Fruit fly (Drosophila melanogaster) whole organism, embryonic: ENCODE data around the gene CG13876.

Experiments
- ATbp ChIP-seq: fragments of 200-800 bp; sonication (Bioruptor generic); optimal IDR thresholded peaks from 2 replicates; lab custom pipeline; 2017; ENCODE audit warnings: missing biosample characterization, mild to moderate bottlenecking, missing genetic modification characterization, missing genetic modification reagents
- Atf6 ChIP-seq: fragments of 200-800 bp; sonication (Bioruptor generic); IDR thresholded peaks from 2 replicates; pipeline ENCODE4 v1.3.6; 2022; ENCODE audit warnings: missing biosample characterization, missing genetic modification characterization
- CG11398 ChIP-seq: fragments of 200-800 bp; sonication (Bioruptor generic); optimal IDR thresholded peaks from 2 replicates; lab custom pipeline; 2016; ENCODE audit warnings: missing biosample characterization, missing genetic modification characterization
- CG12155 ChIP-seq: fragments of 200-800 bp; sonication (Bioruptor generic); optimal IDR thresholded peaks from 3 replicates; lab custom pipeline; 2016; ENCODE audit warnings: missing biosample characterization, missing genetic modification characterization
- CG12769 ChIP-seq: fragments of 200-800 bp; sonication (Bioruptor generic); optimal IDR thresholded peaks from 2 replicates; lab custom pipeline; 2019; ENCODE audit warnings: missing biosample characterization, mild to moderate bottlenecking, missing genetic modification characterization, moderate library complexity
- CG13894 ChIP-seq: fragments of 200-800 bp; sonication (Bioruptor generic); optimal IDR thresholded peaks from 3 replicates; lab custom pipeline; 2018; ENCODE audit warnings: missing biosample characterization, mild to moderate bottlenecking, missing genetic modification characterization, moderate library complexity
- CG14014 ChIP-seq: fragments of 200-800 bp; sonication (Bioruptor generic); IDR thresholded peaks from 2 replicates; pipeline ENCODE4 v1.3.6; 2022; ENCODE audit warnings: missing biosample characterization, missing genetic modification characterization
- CG17385 ChIP-seq: fragments of 200-800 bp; sonication (Bioruptor generic); optimal IDR thresholded peaks from 3 replicates; lab custom pipeline; 2018; ENCODE audit warnings: missing biosample characterization, mild to moderate bottlenecking, missing genetic modification characterization
- CG1792 ChIP-seq: fragments of 200-800 bp; sonication (Bioruptor generic); optimal IDR thresholded peaks from 2 replicates; lab custom pipeline; 2016; ENCODE audit warnings: missing biosample characterization, missing genetic modification characterization
- CG4820 ChIP-seq: fragments of 200-800 bp; sonication (Bioruptor generic); optimal IDR thresholded peaks from 3 replicates; lab custom pipeline; 2016; ENCODE audit warnings: missing biosample characterization, missing genetic modification characterization
- CG6254 ChIP-seq: fragments of 200-800 bp; sonication (Bioruptor generic); optimal IDR thresholded peaks from 3 replicates; lab custom pipeline; 2017; ENCODE audit warnings: mild to moderate bottlenecking, missing biosample characterization, missing genetic modification reagents, missing genetic modification characterization
- CG6272 ChIP-seq: fragments of 200-800 bp; sonication (Bioruptor generic); IDR thresholded peaks from 2 replicates; pipeline ENCODE4 v1.3.6; 2022; ENCODE audit warnings: missing biosample characterization, missing genetic modification characterization
- CG8281 ChIP-seq: fragments of 200-800 bp; sonication (Bioruptor generic); optimal IDR thresholded peaks from 2 replicates; lab custom pipeline; 2018; ENCODE audit warnings: missing biosample characterization, mild to moderate bottlenecking, missing genetic modification characterization, moderate library complexity
- CG9609 ChIP-seq: fragments of 200-800 bp; sonication (Bioruptor generic); optimal IDR thresholded peaks from 3 replicates; lab custom pipeline; 2016; ENCODE audit warnings: missing biosample characterization, missing genetic modification characterization
- Deaf1 ChIP-seq: fragments of 200-800 bp; optimal IDR thresholded peaks from 3 replicates; lab custom pipeline; 2019; ENCODE audit warnings: missing biosample characterization, mild to moderate bottlenecking, missing genetic modification characterization, moderate library complexity
- Fer2 ChIP-seq: fragments of 200-800 bp; sonication (Bioruptor generic); optimal IDR thresholded peaks from 2 replicates; lab custom pipeline; 2018; ENCODE audit warnings: missing biosample characterization, mild to moderate bottlenecking, missing genetic modification characterization, moderate library complexity
- Fer3 ChIP-seq: fragments of 200-800 bp; sonication (Bioruptor generic); optimal IDR thresholded peaks from 2 replicates; lab custom pipeline; 2018; ENCODE audit warnings: missing biosample characterization, mild to moderate bottlenecking, missing genetic modification characterization, moderate library complexity
- Hr51 ChIP-seq, 2 experiments: fragments of 200-800 bp; sonication (Bioruptor generic); optimal IDR thresholded peaks; 2 replicates in 1 of 2; 3 replicates in 1 of 2; lab custom pipeline; 2016 to 2018; ENCODE audit warnings: missing biosample characterization in 2 of 2, missing genetic modification characterization in 2 of 2, mild to moderate bottlenecking in 1 of 2, moderate library complexity in 1 of 2
- Jarid2 ChIP-seq: fragments of 200-800 bp; sonication (Bioruptor generic); optimal IDR thresholded peaks from 3 replicates; lab custom pipeline; 2017; ENCODE audit warnings: mild to moderate bottlenecking, missing biosample characterization, missing genetic modification reagents, missing genetic modification characterization
- Kr ChIP-seq: fragments of 200-800 bp; sonication (Bioruptor generic); optimal IDR thresholded peaks from 2 replicates; lab custom pipeline; 2017; ENCODE audit warnings: missing biosample characterization, mild to moderate bottlenecking, missing genetic modification characterization
- Med ChIP-seq: fragments of 200-800 bp; sonication (Bioruptor generic); peaks from one replicate; lab custom pipeline; 2016; ENCODE audit warnings: missing biosample characterization, missing genetic modification characterization, mild to moderate bottlenecking, inconsistent platforms, moderate library complexity
- NFAT ChIP-seq: fragments of 200-800 bp; sonication (Bioruptor generic); IDR thresholded peaks from 2 replicates; pipeline ENCODE4 v1.3.6; 2022; ENCODE audit warnings: missing biosample characterization, missing genetic modification characterization
- Neu2 ChIP-seq: fragments of 200-800 bp; sonication (Bioruptor generic); optimal IDR thresholded peaks from 3 replicates; lab custom pipeline; 2016; ENCODE audit warnings: missing biosample characterization, missing genetic modification characterization, borderline replicate concordance
- Pdp1 ChIP-seq, 2 experiments: fragments of 200-800 bp; sonication (Bioruptor generic); optimal IDR thresholded peaks; 3 replicates each; lab custom pipeline; 2016; ENCODE audit warnings: missing biosample characterization in 2 of 2, missing genetic modification characterization in 2 of 2, mild to moderate bottlenecking in 1 of 2, moderate library complexity in 1 of 2
- Tbp ChIP-seq: fragments of >200 bp; optimal IDR thresholded peaks from 2 replicates; lab custom pipeline; 2018; ENCODE audit warnings: missing biosample characterization, missing genetic modification characterization
- Trl ChIP-seq, 3 experiments: fragments of >200 bp in 2 of 3; fragments of 200-800 bp in 1 of 3; sonication (Bioruptor generic) in 1 of 3; optimal IDR thresholded peaks; 2 replicates in 1 of 3; 3 replicates in 2 of 3; lab custom pipeline; 2016 to 2017; ENCODE audit warnings: missing biosample characterization in 1 of 3, missing genetic modification characterization in 1 of 3
- YL-1 ChIP-seq: fragments of 200-800 bp; sonication (Bioruptor generic); optimal IDR thresholded peaks from 3 replicates; lab custom pipeline; 2017; ENCODE audit warnings: missing biosample characterization, mild to moderate bottlenecking, missing genetic modification characterization
- ac ChIP-seq: fragments of 200-800 bp; sonication (Bioruptor generic); optimal IDR thresholded peaks from 3 replicates; lab custom pipeline; 2017; ENCODE audit warnings: missing biosample characterization, mild to moderate bottlenecking, missing genetic modification characterization
- amos ChIP-seq: fragments of 200-800 bp; sonication (Bioruptor generic); IDR thresholded peaks from 2 replicates; pipeline ENCODE4 v1.3.6; 2022; ENCODE audit warnings: missing biosample characterization, missing genetic modification characterization; ENCODE audit not compliant: partially characterized antibody
- cato ChIP-seq: fragments of 200-800 bp; sonication (Bioruptor generic); optimal IDR thresholded peaks from 2 replicates; lab custom pipeline; 2016; ENCODE audit warnings: missing biosample characterization, missing genetic modification characterization, borderline replicate concordance
- chn ChIP-seq: fragments of 200-800 bp; sonication (Bioruptor generic); optimal IDR thresholded peaks from 2 replicates; lab custom pipeline; 2016; ENCODE audit warnings: missing biosample characterization, missing genetic modification characterization
- crc ChIP-seq: fragments of 200-800 bp; sonication (Bioruptor generic); optimal IDR thresholded peaks from 2 replicates; lab custom pipeline; 2016; ENCODE audit warnings: missing biosample characterization, missing genetic modification characterization
- fd3F ChIP-seq: fragments of 200-800 bp; sonication (Bioruptor generic); optimal IDR thresholded peaks from 2 replicates; lab custom pipeline; 2018; ENCODE audit warnings: missing biosample characterization, mild to moderate bottlenecking, missing genetic modification characterization, moderate library complexity
- fd64A ChIP-seq: fragments of 200-800 bp; sonication (Bioruptor generic); optimal IDR thresholded peaks from 3 replicates; lab custom pipeline; 2018; ENCODE audit warnings: missing biosample characterization, mild to moderate bottlenecking, missing genetic modification characterization
- kni ChIP-seq: fragments of 200-800 bp; sonication (Bioruptor generic); optimal IDR thresholded peaks from 3 replicates; lab custom pipeline; 2017; ENCODE audit warnings: mild to moderate bottlenecking, missing biosample characterization, missing genetic modification reagents, missing genetic modification characterization
- lbe ChIP-seq: fragments of 200-800 bp; sonication (Bioruptor generic); optimal IDR thresholded peaks from 2 replicates; lab custom pipeline; 2016; ENCODE audit warnings: missing biosample characterization, mild to moderate bottlenecking, missing genetic modification characterization
- nau ChIP-seq: fragments of 200-800 bp; sonication (Bioruptor generic); optimal IDR thresholded peaks from 3 replicates; lab custom pipeline; 2017; ENCODE audit warnings: missing biosample characterization, mild to moderate bottlenecking, missing genetic modification characterization, missing genetic modification reagents
- nmo ChIP-seq: fragments of 200-800 bp; sonication (Bioruptor generic); optimal IDR thresholded peaks from 2 replicates; lab custom pipeline; 2018; ENCODE audit warnings: missing biosample characterization, mild to moderate bottlenecking, missing genetic modification characterization, moderate library complexity
- nom ChIP-seq: fragments of 200-800 bp; sonication (Bioruptor generic); optimal IDR thresholded peaks from 2 replicates; lab custom pipeline; 2017; ENCODE audit warnings: missing biosample characterization, missing genetic modification characterization, mild to moderate bottlenecking, moderate library complexity, missing genetic modification reagents
- onecut ChIP-seq: fragments of 200-800 bp; sonication (Bioruptor generic); IDR thresholded peaks from 2 replicates; pipeline ENCODE4 v1.3.6; 2022; ENCODE audit warnings: missing biosample characterization, missing genetic modification characterization
- org-1 ChIP-seq: fragments of 200-800 bp; sonication (Bioruptor generic); optimal IDR thresholded peaks from 2 replicates; lab custom pipeline; 2017; ENCODE audit warnings: missing biosample characterization, missing genetic modification characterization
- pho ChIP-seq: fragments of 200-800 bp; sonication (Bioruptor generic); optimal IDR thresholded peaks from 2 replicates; lab custom pipeline; 2016; ENCODE audit warnings: missing biosample characterization, missing genetic modification characterization
- pros ChIP-seq: fragments of 200-800 bp; sonication (Bioruptor generic); optimal IDR thresholded peaks from 3 replicates; lab custom pipeline; 2019; ENCODE audit warnings: missing biosample characterization, mild to moderate bottlenecking, missing genetic modification characterization, moderate library complexity
- schlank ChIP-seq: fragments of 200-800 bp; sonication (Bioruptor generic); optimal IDR thresholded peaks from 2 replicates; lab custom pipeline; 2018; ENCODE audit warnings: missing biosample characterization, mild to moderate bottlenecking, missing genetic modification characterization
- sens ChIP-seq: fragments of 200-800 bp; sonication (Bioruptor generic); peaks from one replicate; lab custom pipeline; 2016; ENCODE audit warnings: missing biosample characterization, missing genetic modification characterization
- sens-2 ChIP-seq: fragments of 200-800 bp; sonication (Bioruptor generic); IDR thresholded peaks from 2 replicates; pipeline ENCODE4 v1.3.6; 2022; ENCODE audit warnings: missing biosample characterization, missing genetic modification characterization
- seq ChIP-seq: fragments of 200-800 bp; sonication (Bioruptor generic); IDR thresholded peaks from 2 replicates; pipeline ENCODE4 v1.3.6; 2022; ENCODE audit warnings: missing biosample characterization, missing genetic modification characterization
- sim ChIP-seq: fragments of 200-800 bp; sonication (Bioruptor generic); IDR thresholded peaks from 2 replicates; pipeline ENCODE4 v1.3.6; 2022; ENCODE audit warnings: missing biosample characterization, missing genetic modification characterization
- tap ChIP-seq: fragments of 200-800 bp; optimal IDR thresholded peaks from 3 replicates; lab custom pipeline; 2019; ENCODE audit warnings: missing biosample characterization, mild to moderate bottlenecking, missing genetic modification characterization, moderate library complexity
- z ChIP-seq: fragments of 200-800 bp; sonication (Bioruptor generic); IDR thresholded peaks from 3 replicates; pipeline ENCODE4 v1.3.6; 2022; ENCODE audit warnings: missing biosample characterization, missing genetic modification characterization

The CG13876 gene

dm6 chr3L:178445-178844 lies 27.5 kb upstream of the CG13876 start (continued):
- no peak for TF ChIP-seq Fer3 (tag; lab: Kevin White, UChicago)
- TF ChIP-seq amos, result no peak; the same call in 1 of the 2 replicates
- TF ChIP-seq cato, result no peak
- no peak for TF ChIP-seq fd3F
- no peak for TF ChIP-seq CG6254 (GFP tag; lab: Kevin White, UChicago)
- TF ChIP-seq ATbp, result no peak
- no peak for TF ChIP-seq Tbp (GFP tag; lab: Kevin White, UChicago)
- TF ChIP-seq Med (GFP tag; lab: Kevin White, UChicago), result peak; percentile 57
- no peak for TF ChIP-seq Neu2 (GFP tag; lab: Kevin White, UChicago)
- TF ChIP-seq sim, result no peak
- no peak for TF ChIP-seq fd64A (GFP tag; lab: Kevin White, UChicago)
- TF ChIP-seq Deaf1, result peak; percentile 80
- TF ChIP-seq CG13894 (tag; lab: Kevin White, UChicago), result peak; percentile 56
- TF ChIP-seq z (GFP tag; lab: Robert Waterston, UW), result peak; percentile 70
- peak; percentile 6 for TF ChIP-seq CG17385 (GFP tag; lab: Kevin White, UChicago)
- no peak for TF ChIP-seq CG6272 (GFP tag; lab: Robert Waterston, UW)
- TF ChIP-seq pros (GFP tag; lab: Kevin White, UChicago), result no peak
- TF ChIP-seq NFAT (GFP tag; lab: Robert Waterston, UW), result no peak
- no peak for TF ChIP-seq seq (GFP tag; lab: Robert Waterston, UW)
- no peak for TF ChIP-seq CG1792 (GFP tag; lab: Kevin White, UChicago)
- TF ChIP-seq Pdp1 (GFP tag; optimal IDR thresholded peaks at IDR 0.05; lab: Kevin White, UChicago), result peak in 1 of 2 experiments; percentile 88
- TF ChIP-seq kni (GFP tag; lab: Kevin White, UChicago), result peak; percentile 56
- no peak for TF ChIP-seq nmo (GFP tag; lab: Kevin White, UChicago)
- no peak for TF ChIP-seq onecut (GFP tag; lab: Robert Waterston, UW)
- TF ChIP-seq Kr (GFP tag; lab: Kevin White, UChicago), result peak; percentile 4
- no peak for TF ChIP-seq chn (GFP tag; lab: Kevin White, UChicago)
- no peak for TF ChIP-seq CG4820 (GFP tag; lab: Kevin White, UChicago)
- no peak for TF ChIP-seq CG8281 (tag; lab: Kevin White, UChicago)
- no peak for TF ChIP-seq pho (GFP tag; lab: Kevin White, UChicago)
- no peak for TF ChIP-seq sens-2 (GFP tag; lab: Robert Waterston, UW)
- TF ChIP-seq Hr51 (GFP tag; optimal IDR thresholded peaks at IDR 0.05; lab: Kevin White, UChicago), result no peak
- no peak for TF ChIP-seq YL-1 (GFP tag; lab: Kevin White, UChicago)
- peak; percentile 62 for TF ChIP-seq Jarid2 (GFP tag; lab: Kevin White, UChicago)
- no peak for TF ChIP-seq crc
- TF ChIP-seq tap, result no peak
- TF ChIP-seq CG14014 (GFP tag; lab: Robert Waterston, UW), result peak; percentile 23; the same call in 1 of the 2 replicates
- peak; percentile 46 for TF ChIP-seq lbe (GFP tag; lab: Kevin White, UChicago)
- no peak for TF ChIP-seq Atf6
- TF ChIP-seq nau, result no peak
- TF ChIP-seq schlank (tag; lab: Kevin White, UChicago), result no peak
- TF ChIP-seq ac, result no peak
- TF ChIP-seq CG12155, result no peak
- TF ChIP-seq sens (GFP tag; lab: Kevin White, UChicago), result peak; percentile 47
- no peak for TF ChIP-seq nom (GFP tag; lab: Kevin White, UChicago)
- TF ChIP-seq CG9609, result no peak
- TF ChIP-seq org-1, result no peak
- TF ChIP-seq Trl (optimal IDR thresholded peaks at IDR 0.05; lab: Kevin White, UChicago), result peak in 1 of 2 experiments; percentile 39
- TF ChIP-seq Trl (GFP tag; optimal IDR thresholded peaks at IDR 0.05; lab: Kevin White, UChicago), result no peak
- no peak for TF ChIP-seq CG11398 (GFP tag; lab: Kevin White, UChicago)
- TF ChIP-seq Fer2 (tag; lab: Kevin White, UChicago), result no peak
- peak; percentile 14 for TF ChIP-seq CG12769 (tag; lab: Kevin White, UChicago)
